Worm (Caenorhabditis elegans) whole organism, L2 larva: ENCODE data around the gene F09E5.11.

Experiments used
- C34F6.9 ChIP-seq: fragments of 150-350 bp; optimal IDR thresholded peaks from 2 replicates; lab custom pipeline; 2014; ENCODE audit warnings: missing biosample characterization, missing genetic modification characterization
- aly-2 ChIP-seq: fragments of 150-350 bp; optimal IDR thresholded peaks from 2 replicates; lab custom pipeline; 2014; ENCODE audit warnings: missing biosample characterization, missing genetic modification characterization
- ama-1 ChIP-seq: fragments of 150-350 bp; optimal IDR thresholded peaks from 2 replicates; lab custom pipeline; 2018; ENCODE audit warnings: inconsistent platforms
- blmp-1 ChIP-seq: sonication (generic microtip); optimal IDR thresholded peaks from 2 replicates; lab custom pipeline; 2017; ENCODE audit warnings: missing genetic modification characterization, mild to moderate bottlenecking, missing compliant biosample characterization, antibody characterized with exemption, moderate library complexity; ENCODE audit not compliant: insufficient read depth
- ceh-16 ChIP-seq: fragments of 150-350 bp; optimal IDR thresholded peaks from 2 replicates; lab custom pipeline; 2014; ENCODE audit warnings: missing biosample characterization, missing genetic modification characterization
- ceh-82 ChIP-seq: fragments of 150-350 bp; optimal IDR thresholded peaks from 2 replicates; lab custom pipeline; 2014; ENCODE audit warnings: missing biosample characterization, missing genetic modification characterization
- egl-27 ChIP-seq: sonication (generic microtip); optimal IDR thresholded peaks from 3 replicates; lab custom pipeline; 2017; ENCODE audit warnings: missing biosample characterization, missing genetic modification reagents, missing genetic modification characterization
- elt-1 ChIP-seq: fragments of 150-350 bp; optimal IDR thresholded peaks from 2 replicates; lab custom pipeline; 2014; ENCODE audit warnings: missing biosample characterization, missing genetic modification characterization
- elt-3 ChIP-seq: sonication (generic microtip); optimal IDR thresholded peaks from 2 replicates; lab custom pipeline; 2017; ENCODE audit warnings: missing biosample characterization, missing genetic modification characterization
- fos-1 ChIP-seq: fragments of 150-350 bp; optimal IDR thresholded peaks from 2 replicates; lab custom pipeline; 2014; ENCODE audit warnings: missing biosample characterization, missing genetic modification characterization
- gmeb-1 ChIP-seq: fragments of 150-350 bp; optimal IDR thresholded peaks from 2 replicates; lab custom pipeline; 2014; ENCODE audit warnings: missing biosample characterization, missing genetic modification characterization
- lin-11 ChIP-seq: fragments of 150-350 bp; sonication (generic microtip); optimal IDR thresholded peaks from 2 replicates; lab custom pipeline; 2014; ENCODE audit warnings: missing biosample characterization, missing genetic modification characterization, inconsistent platforms, mixed read lengths
- lin-13 ChIP-seq: fragments of 150-350 bp; optimal IDR thresholded peaks from 2 replicates; lab custom pipeline; 2014; ENCODE audit warnings: missing biosample characterization, missing genetic modification reagents, missing genetic modification characterization
- lin-39 ChIP-seq: fragments of 150-350 bp; optimal IDR thresholded peaks from 2 replicates; lab custom pipeline; 2014; ENCODE audit warnings: missing biosample characterization, missing genetic modification reagents, missing genetic modification characterization
- lsy-2 ChIP-seq, 2 experiments: fragments of 150-350 bp in 1 of 2; sonication (generic microtip) in 1 of 2; optimal IDR thresholded peaks; 2 replicates each; lab custom pipeline; 2014 to 2017; ENCODE audit warnings: missing biosample characterization in 2 of 2, missing genetic modification characterization in 2 of 2
- mab-5 ChIP-seq: fragments of 150-350 bp; optimal IDR thresholded peaks from 2 replicates; lab custom pipeline; 2014; ENCODE audit warnings: missing biosample characterization, missing genetic modification characterization
- mbf-1 ChIP-seq: sonication (generic microtip); optimal IDR thresholded peaks from 2 replicates; lab custom pipeline; 2017; ENCODE audit warnings: missing biosample characterization, missing genetic modification characterization
- mdl-1 ChIP-seq, 2 experiments: fragments of 150-350 bp in 1 of 2; sonication (generic microtip) in 1 of 2; optimal IDR thresholded peaks; 2 replicates each; lab custom pipeline; 2017; ENCODE audit warnings: missing biosample characterization in 2 of 2, missing genetic modification characterization in 2 of 2
- nhr-10 ChIP-seq: sonication (generic microtip); optimal IDR thresholded peaks from 2 replicates; lab custom pipeline; 2017; ENCODE audit warnings: missing biosample characterization, missing genetic modification characterization
- nhr-12 ChIP-seq: fragments of 150-350 bp; optimal IDR thresholded peaks from 2 replicates; lab custom pipeline; 2014; ENCODE audit warnings: missing biosample characterization, missing genetic modification characterization
- nhr-129 ChIP-seq: fragments of 150-350 bp; optimal IDR thresholded peaks from 2 replicates; lab custom pipeline; 2014; ENCODE audit warnings: missing biosample characterization, missing genetic modification characterization
- nhr-21 ChIP-seq: fragments of 150-350 bp; optimal IDR thresholded peaks from 2 replicates; lab custom pipeline; 2014; ENCODE audit warnings: missing biosample characterization, missing genetic modification characterization
- nhr-23 ChIP-seq: fragments of 150-350 bp; optimal IDR thresholded peaks from 2 replicates; lab custom pipeline; 2014; ENCODE audit warnings: missing biosample characterization, missing genetic modification reagents, missing genetic modification characterization
- nhr-237 ChIP-seq: fragments of 150-350 bp; optimal IDR thresholded peaks from 2 replicates; lab custom pipeline; 2014; ENCODE audit warnings: missing biosample characterization, missing genetic modification characterization
- nhr-25 ChIP-seq: fragments of 150-350 bp; sonication (generic microtip); optimal IDR thresholded peaks from 3 replicates; lab custom pipeline; 2014; ENCODE audit warnings: missing biosample characterization, missing genetic modification characterization
- nhr-77 ChIP-seq: fragments of 150-350 bp; optimal IDR thresholded peaks from 2 replicates; lab custom pipeline; 2014; ENCODE audit warnings: missing biosample characterization, missing genetic modification characterization
- peb-1 ChIP-seq: fragments of 150-350 bp; optimal IDR thresholded peaks from 2 replicates; lab custom pipeline; 2014; ENCODE audit warnings: missing biosample characterization, missing genetic modification characterization
- sma-9 ChIP-seq, 2 experiments: fragments of 150-350 bp in 1 of 2; sonication (generic microtip) in 1 of 2; optimal IDR thresholded peaks; 2 replicates each; lab custom pipeline; 2014 to 2016; ENCODE audit warnings: missing genetic modification characterization in 2 of 2, mild to moderate bottlenecking in 1 of 2, missing biosample characterization in 1 of 2, missing compliant biosample characterization in 1 of 2, missing genetic modification reagents in 1 of 2, moderate library complexity in 1 of 2
- snpc-4 ChIP-seq: fragments of 150-350 bp; optimal IDR thresholded peaks from 2 replicates; lab custom pipeline; 2014; ENCODE audit warnings: missing biosample characterization, missing genetic modification characterization
- unc-55 ChIP-seq: fragments of 150-350 bp; sonication (generic microtip); optimal IDR thresholded peaks from 3 replicates; lab custom pipeline; 2014; ENCODE audit warnings: missing biosample characterization, missing genetic modification reagents, missing genetic modification characterization
- unc-62 ChIP-seq: fragments of 150-350 bp; optimal IDR thresholded peaks from 2 replicates; lab custom pipeline; 2014; ENCODE audit warnings: missing biosample characterization, missing genetic modification reagents, missing genetic modification characterization
- zag-1 ChIP-seq: fragments of 150-350 bp; optimal IDR thresholded peaks from 2 replicates; lab custom pipeline; 2014; ENCODE audit warnings: missing biosample characterization, missing genetic modification characterization
- ztf-1 ChIP-seq: fragments of 200-800 bp; sonication (Bioruptor generic); conservative IDR thresholded peaks from 2 replicates; pipeline ENCODE4 v1.3.6; 2022; ENCODE audit warnings: missing genetic modification characterization, missing compliant biosample characterization

Gene F09E5.11

DNA sequence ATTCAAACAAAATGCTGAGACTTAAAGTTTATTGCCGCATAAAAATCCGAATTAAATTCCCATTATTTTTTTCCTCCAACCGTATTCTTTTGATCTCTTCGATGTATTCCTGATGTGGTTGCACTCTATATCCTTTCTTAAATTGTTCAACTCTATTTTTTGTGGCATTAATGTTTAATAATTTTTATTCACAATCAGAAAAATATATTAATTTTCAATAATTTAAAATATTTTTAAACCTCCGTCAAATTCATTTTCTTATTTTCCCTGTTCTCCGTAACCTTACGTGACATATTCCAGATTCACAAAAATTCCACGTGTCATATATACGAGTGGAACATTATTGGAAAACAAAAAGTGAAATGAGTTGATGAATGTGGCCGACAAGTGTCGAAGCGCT is 46.2 kb downstream of the F09E5.11 start, which contains the start of gene gcy-12:
TSS of gene gcy-12 (plus strand) at position 301 of the 400 bp plus-strand sequence.
- TF ChIP-seq sma-9 (GFP tag; optimal IDR thresholded peaks at IDR 0.05; lab: Kevin White, UChicago) = no peak
- TF ChIP-seq sma-9 (tag; optimal IDR thresholded peaks at IDR 0.05; lab: Kevin White, UChicago) = no peak
- no peak for TF ChIP-seq nhr-23
- TF ChIP-seq gmeb-1 (tag; lab: Kevin White, UChicago) = no peak
- no peak for TF ChIP-seq ceh-16
- TF ChIP-seq ama-1 (lab: Kevin White, UChicago) = no peak
- no peak for TF ChIP-seq aly-2 (tag; lab: Kevin White, UChicago)
- TF ChIP-seq nhr-77 (tag; lab: Kevin White, UChicago) = no peak
- no peak for TF ChIP-seq fos-1 (tag; lab: Kevin White, UChicago)
- no peak for TF ChIP-seq elt-1
- TF ChIP-seq nhr-129 = no peak
- TF ChIP-seq mab-5 (tag; lab: Kevin White, UChicago) = no peak

DNA sequence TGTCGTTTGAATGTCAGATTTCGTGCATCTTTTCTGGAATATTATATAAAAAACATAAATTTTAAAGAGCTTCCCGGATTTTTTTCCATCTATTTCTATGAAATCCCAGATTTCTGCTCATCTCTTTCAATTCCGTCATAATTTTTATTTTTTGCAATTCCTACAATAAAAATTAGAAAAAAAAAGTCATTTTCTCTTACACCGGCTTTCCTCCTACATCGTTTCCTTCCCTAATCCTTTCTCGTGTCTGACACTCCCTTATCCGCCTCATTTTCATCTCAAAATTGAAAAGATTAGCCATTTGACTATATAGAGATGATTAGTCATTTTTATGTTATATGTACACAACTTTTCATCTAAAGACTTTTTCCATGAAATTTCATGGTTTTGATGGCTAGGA is 47.2 kb downstream of the F09E5.11 start:
- TF ChIP-seq blmp-1 (tag; lab: Kevin White, UChicago) (no peak), egl-27 (tag; lab: Kevin White, UChicago) (no peak), nhr-23 (no peak), mdl-1 (tag; optimal IDR thresholded peaks at IDR 0.05; lab: Kevin White, UChicago) (no peak), elt-1 (no peak), gmeb-1 (tag; lab: Kevin White, UChicago) (no peak), nhr-12 (tag; lab: Kevin White, UChicago) (no peak), ceh-16 (no peak), lin-11 (tag; lab: Kevin White, UChicago) (no peak), nhr-25 (tag; lab: Kevin White, UChicago) (no peak), unc-62 (no peak), unc-55 (GFP tag; lab: Kevin White, UChicago) (no peak), ztf-1 (GFP tag; lab: Robert Waterston, UW) (no peak), nhr-10 (tag; lab: Kevin White, UChicago) (no peak)

DNA sequence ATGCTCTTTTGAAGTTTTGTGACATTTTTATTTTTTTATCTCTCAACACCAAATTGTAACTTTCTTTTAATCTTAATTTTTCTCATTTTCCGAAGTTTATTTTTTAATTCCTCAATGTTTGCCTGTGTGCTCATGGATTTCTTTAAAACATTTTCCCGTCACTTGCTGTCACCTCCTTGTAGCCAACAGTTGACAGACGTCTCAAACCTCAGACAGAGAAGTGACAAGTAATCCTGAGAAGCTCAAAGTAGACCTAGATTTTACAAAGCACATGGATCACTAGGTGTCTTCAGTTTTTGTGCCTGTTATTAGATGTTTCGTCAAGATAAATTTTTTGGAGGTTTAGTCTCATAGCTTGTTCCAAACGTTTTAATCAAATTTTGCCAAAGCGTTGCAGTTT is 48.3 kb downstream of the F09E5.11 start:
- TF ChIP-seq ceh-16 (no peak), mbf-1 (tag; lab: Kevin White, UChicago) (no peak), blmp-1 (tag; lab: Kevin White, UChicago) (no peak), nhr-237 (no peak), nhr-10 (tag; lab: Kevin White, UChicago) (no peak), nhr-12 (tag; lab: Kevin White, UChicago) (no peak), C34F6.9 (no peak), aly-2 (tag; lab: Kevin White, UChicago) (no peak), lin-13 (GFP tag; lab: Kevin White, UChicago) (no peak), nhr-23 (no peak), ceh-82 (tag; lab: Kevin White, UChicago) (no peak)
- TF ChIP-seq, all 48 proteins: peak for 0

DNA sequence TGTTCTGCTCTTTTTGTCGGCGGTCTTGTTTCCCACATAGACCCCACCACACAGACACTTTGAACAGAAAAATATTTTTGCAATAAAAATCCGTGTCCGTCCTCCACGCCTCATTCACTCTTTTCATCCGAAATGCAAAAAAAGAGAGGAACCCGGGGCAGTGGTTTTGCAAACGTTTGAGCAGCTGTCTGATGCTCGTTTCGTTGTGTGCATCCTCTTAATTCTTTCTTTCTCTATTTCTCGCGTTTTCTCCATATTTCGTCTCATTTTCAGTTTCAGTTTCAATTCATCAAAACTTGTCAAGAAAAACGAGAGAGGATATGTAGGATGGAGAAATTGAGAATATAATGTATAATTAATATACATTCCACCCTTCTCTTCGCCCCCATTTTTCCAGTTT is 49.0 kb downstream of the F09E5.11 start:
- TF ChIP-seq zag-1 (tag; lab: Kevin White, UChicago) (no peak), snpc-4 (no peak), nhr-21 (tag; lab: Kevin White, UChicago) (no peak), elt-3 (tag; lab: Kevin White, UChicago) (no peak), nhr-10 (tag; lab: Kevin White, UChicago) (no peak), lin-39 (no peak), unc-55 (GFP tag; lab: Kevin White, UChicago) (peak; percentile 79), fos-1 (tag; lab: Kevin White, UChicago) (no peak), lsy-2 (tag; optimal IDR thresholded peaks at IDR 0.05; lab: Kevin White, UChicago) (no peak), peb-1 (no peak), ama-1 (lab: Kevin White, UChicago) (no peak), unc-62 (no peak), C34F6.9 (peak; percentile 33), nhr-12 (tag; lab: Kevin White, UChicago) (no peak), lin-13 (GFP tag; lab: Kevin White, UChicago) (no peak), gmeb-1 (tag; lab: Kevin White, UChicago) (no peak)
